Fruit fly (Drosophila melanogaster) whole organism, pupa: Measurements from ENCODE around the gene Aprt.

Source experiments
- CG10348 ChIP-seq: fragments of 200-800 bp; sonication (Bioruptor generic); IDR thresholded peaks from 2 replicates; pipeline ENCODE4 v1.3.6; 2022; ENCODE audit warnings: missing biosample characterization, missing genetic modification characterization
- CG12605 ChIP-seq: fragments of 200-800 bp; sonication (Bioruptor generic); IDR thresholded peaks from 2 replicates; pipeline ENCODE4 v1.3.6; 2022; ENCODE audit warnings: missing biosample characterization, missing genetic modification characterization
- CG13204 ChIP-seq: fragments of 200-800 bp; sonication (Bioruptor generic); optimal IDR thresholded peaks from 2 replicates; lab custom pipeline; 2018; ENCODE audit warnings: missing biosample characterization, mild to moderate bottlenecking, missing genetic modification characterization, moderate library complexity
- CG9948 ChIP-seq: fragments of 200-800 bp; sonication (Bioruptor generic); optimal IDR thresholded peaks from 2 replicates; lab custom pipeline; 2018; ENCODE audit warnings: missing biosample characterization, mild to moderate bottlenecking, missing genetic modification characterization, moderate library complexity
- EcR ChIP-seq: fragments of 200-800 bp; sonication (Bioruptor generic); optimal IDR thresholded peaks from 3 replicates; lab custom pipeline; 2019; ENCODE audit warnings: missing biosample characterization, missing genetic modification characterization, mild to moderate bottlenecking, moderate library complexity, missing genetic modification reagents
- Pif1B ChIP-seq: fragments of 200-800 bp; sonication (Bioruptor generic); optimal IDR thresholded peaks from 3 replicates; lab custom pipeline; 2016; ENCODE audit warnings: missing biosample characterization, missing genetic modification characterization
- fd96Ca ChIP-seq: fragments of 200-800 bp; sonication (Bioruptor generic); IDR thresholded peaks from 3 replicates; pipeline ENCODE4 v1.3.6; 2022; ENCODE audit warnings: missing biosample characterization, missing genetic modification characterization

- TF ChIP-seq Pif1B (GFP tag; lab: Kevin White, UChicago) (no peak), CG10348 (no peak), fd96Ca (no peak), CG9948 (tag; lab: Kevin White, UChicago) (no peak), CG13204 (no peak), CG12605 (GFP tag; lab: Robert Waterston, UW) (no peak), EcR (GFP tag; lab: Kevin White, UChicago) (no peak)
Measured at dm6 chr3L:1916617-1917016, 31.8 kb upstream of the Aprt start.
